Worm (Caenorhabditis elegans) whole organism, midembryonic: ENCODE data around the gene C17H11.4.

Experiments used
- cog-1 ChIP-seq: sonication (generic microtip); optimal IDR thresholded peaks from 2 replicates; lab custom pipeline; 2016; ENCODE audit warnings: missing genetic modification characterization, missing compliant biosample characterization
- flt-1 ChIP-seq: fragments of 200-800 bp; sonication (Bioruptor generic); IDR thresholded peaks from 2 replicates; pipeline ENCODE4 v1.3.6; 2022; ENCODE audit warnings: missing genetic modification characterization, missing compliant biosample characterization
- klf-2 ChIP-seq: fragments of 200-800 bp; sonication (Bioruptor generic); conservative IDR thresholded peaks from 2 replicates; pipeline ENCODE4 v1.3.6; 2022; ENCODE audit warnings: missing genetic modification reagents, missing genetic modification characterization, missing compliant biosample characterization
- med-1 ChIP-seq: sonication (generic microtip); optimal IDR thresholded peaks from 2 replicates; lab custom pipeline; 2017; ENCODE audit warnings: missing genetic modification characterization, mild to moderate bottlenecking, missing compliant biosample characterization, antibody characterized with exemption, missing genetic modification reagents; ENCODE audit not compliant: insufficient read depth
- tab-1 ChIP-seq: fragments of 200-800 bp; sonication (Bioruptor generic); IDR thresholded peaks from 2 replicates; pipeline ENCODE4 v1.3.6; 2022; ENCODE audit warnings: missing genetic modification characterization, missing compliant biosample characterization
- ztf-23 ChIP-seq: fragments of 200-800 bp; sonication (Bioruptor generic); IDR thresholded peaks from 2 replicates; pipeline ENCODE4 v1.3.6; 2022; ENCODE audit warnings: missing genetic modification reagents, missing genetic modification characterization, missing compliant biosample characterization

DNA sequence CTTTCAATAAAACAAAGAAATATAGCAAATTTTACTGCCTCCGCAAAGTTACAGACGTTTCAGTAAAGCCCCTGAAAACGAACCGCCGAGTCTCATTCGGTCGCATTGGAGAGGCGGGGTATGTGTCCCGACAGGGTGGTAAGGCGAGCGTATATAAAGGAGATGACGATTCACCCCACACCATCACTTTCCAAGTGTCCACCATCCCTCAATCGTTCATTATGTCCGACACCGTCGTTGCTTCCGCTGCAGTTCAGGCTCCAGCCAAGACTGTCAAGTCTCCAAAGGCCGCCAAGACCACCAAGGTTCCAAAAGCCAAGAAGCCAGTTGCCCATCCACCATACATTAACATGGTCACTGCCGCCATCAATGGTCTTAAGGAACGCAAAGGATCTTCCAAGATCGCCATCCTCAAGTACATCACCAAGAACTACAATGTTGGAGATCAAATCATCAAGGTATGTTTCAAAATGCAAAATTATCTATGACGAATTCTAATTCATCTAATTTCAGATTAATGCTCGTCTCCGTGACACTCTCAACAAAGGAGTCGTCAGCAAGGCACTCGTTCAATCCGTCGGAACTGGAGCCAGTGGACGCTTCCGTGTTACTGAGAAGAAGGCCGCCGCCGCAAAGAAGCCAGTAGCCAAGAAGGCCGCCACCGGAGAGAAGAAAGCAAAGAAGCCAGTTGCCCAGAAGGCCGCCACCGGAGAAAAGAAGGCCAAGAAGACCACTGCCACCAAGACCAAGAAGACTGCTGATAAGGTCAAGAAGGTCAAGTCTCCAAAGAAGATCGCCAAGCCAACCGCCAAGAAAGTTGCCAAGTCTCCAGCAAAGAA, 22.2 kb downstream of the C17H11.4 start, which contains the start of gene hil-3:
- TF ChIP-seq med-1 (GFP tag; lab: Kevin White, UChicago) (no peak), tab-1 (GFP tag; lab: Robert Waterston, UW) (no peak), ztf-23 (GFP tag; lab: Robert Waterston, UW) (0 out of 2 replicates have a peak, but pooled peaks have one; percentile 33), cog-1 (tag; lab: Kevin White, UChicago) (peak; percentile 15), flt-1 (no peak), klf-2 (GFP tag; lab: Robert Waterston, UW) (0 out of 2 replicates have a peak, but pooled peaks have one; percentile 36)
